Worm (Caenorhabditis elegans) whole organism, late embryonic: ENCODE results near the gene unc-1.
A peak's percentile ranks its signal among the peaks of the same experiment; 100 is the strongest.

ENCODE experiments used
- F13H6.1 ChIP-seq: sonication (generic microtip); optimal IDR thresholded peaks from 2 replicates; lab custom pipeline; 2016; ENCODE audit warnings: missing genetic modification characterization, missing compliant biosample characterization
- K02D7.2 ChIP-seq: sonication (generic microtip); optimal IDR thresholded peaks from 2 replicates; lab custom pipeline; 2017; ENCODE audit warnings: mild to moderate bottlenecking, missing genetic modification characterization, missing compliant biosample characterization
- T23F11.4 ChIP-seq: fragments of 200-800 bp; sonication (Bioruptor generic); optimal IDR thresholded peaks from 2 replicates; lab custom pipeline; 2018; ENCODE audit warnings: mild to moderate bottlenecking, missing genetic modification characterization, missing compliant biosample characterization
- Y22D7AL.16 ChIP-seq: sonication (generic microtip); optimal IDR thresholded peaks from 2 replicates; lab custom pipeline; 2016; ENCODE audit warnings: missing genetic modification characterization, missing compliant biosample characterization
- ama-1 ChIP-seq: fragments of 150-350 bp; optimal IDR thresholded peaks from 2 replicates; lab custom pipeline; 2014
- ceh-14 ChIP-seq: sonication (generic microtip); optimal IDR thresholded peaks from 2 replicates; lab custom pipeline; 2016; ENCODE audit warnings: missing genotype, missing genetic modification characterization, missing compliant biosample characterization
- ceh-22 ChIP-seq: sonication (generic microtip); optimal IDR thresholded peaks from 2 replicates; lab custom pipeline; 2017; ENCODE audit warnings: missing biosample characterization, missing genetic modification characterization
- ceh-30 ChIP-seq: fragments of 150-350 bp; optimal IDR thresholded peaks from 2 replicates; lab custom pipeline; 2014; ENCODE audit warnings: missing biosample characterization, missing genetic modification characterization
- ceh-31 ChIP-seq: sonication (generic microtip); optimal IDR thresholded peaks from 2 replicates; lab custom pipeline; 2016; ENCODE audit warnings: missing genetic modification characterization, missing compliant biosample characterization
- ceh-48 ChIP-seq: sonication (generic microtip); optimal IDR thresholded peaks from 2 replicates; lab custom pipeline; 2016; ENCODE audit warnings: missing genetic modification characterization, inconsistent platforms, missing compliant biosample characterization
- ceh-6 ChIP-seq: fragments of 200-800 bp; sonication (Bioruptor generic); optimal IDR thresholded peaks from 2 replicates; lab custom pipeline; 2018; ENCODE audit warnings: mild to moderate bottlenecking, missing genetic modification characterization, missing compliant biosample characterization
- ceh-9 ChIP-seq: sonication (generic microtip); optimal IDR thresholded peaks from 2 replicates; lab custom pipeline; 2016; ENCODE audit warnings: mild to moderate bottlenecking, missing genetic modification characterization, inconsistent platforms, missing compliant biosample characterization
- che-1 ChIP-seq: sonication (generic microtip); optimal IDR thresholded peaks from 2 replicates; lab custom pipeline; 2016; ENCODE audit warnings: mild to moderate bottlenecking, missing genetic modification characterization, missing compliant biosample characterization
- dve-1 ChIP-seq: sonication (generic microtip); optimal IDR thresholded peaks from 2 replicates; lab custom pipeline; 2017; ENCODE audit warnings: antibody characterized with exemption, mild to moderate bottlenecking, missing genetic modification characterization, missing compliant biosample characterization
- elt-2 ChIP-seq: sonication (generic microtip); optimal IDR thresholded peaks from 2 replicates; lab custom pipeline; 2016; ENCODE audit warnings: missing genetic modification reagents, missing genetic modification characterization, missing compliant biosample characterization
- elt-4 ChIP-seq: sonication (generic microtip); optimal IDR thresholded peaks from 2 replicates; lab custom pipeline; 2016; ENCODE audit warnings: missing genetic modification characterization, missing compliant biosample characterization
- fax-1 ChIP-seq: sonication (generic microtip); optimal IDR thresholded peaks from 2 replicates; lab custom pipeline; 2016; ENCODE audit warnings: missing genotype, missing genetic modification characterization, missing compliant biosample characterization
- fkh-6 ChIP-seq: sonication (generic microtip); optimal IDR thresholded peaks from 2 replicates; lab custom pipeline; 2016; ENCODE audit warnings: missing genetic modification characterization, missing compliant biosample characterization
- gmeb-2 ChIP-seq: sonication (generic microtip); optimal IDR thresholded peaks from 2 replicates; lab custom pipeline; 2016; ENCODE audit warnings: missing genetic modification characterization, inconsistent platforms, missing compliant biosample characterization
- hlh-13 ChIP-seq: fragments of 200-800 bp; sonication (Bioruptor generic); optimal IDR thresholded peaks from 2 replicates; lab custom pipeline; 2018; ENCODE audit warnings: mild to moderate bottlenecking, missing genetic modification characterization, missing compliant biosample characterization
- hlh-15 ChIP-seq: sonication (generic microtip); optimal IDR thresholded peaks from 2 replicates; lab custom pipeline; 2016; ENCODE audit warnings: missing genetic modification characterization, missing compliant biosample characterization
- hlh-30 ChIP-seq: sonication (generic microtip); optimal IDR thresholded peaks from 2 replicates; lab custom pipeline; 2017; ENCODE audit warnings: antibody characterized with exemption, missing genetic modification characterization, missing compliant biosample characterization; ENCODE audit not compliant: insufficient read depth
- hlh-6 ChIP-seq: sonication (generic microtip); optimal IDR thresholded peaks from 2 replicates; lab custom pipeline; 2016; ENCODE audit warnings: missing genotype, missing genetic modification characterization, missing compliant biosample characterization
- lim-6 ChIP-seq: sonication (generic microtip); optimal IDR thresholded peaks from 2 replicates; lab custom pipeline; 2016; ENCODE audit warnings: missing genetic modification characterization, missing compliant biosample characterization
- nfya-1 ChIP-seq: sonication (generic microtip); optimal IDR thresholded peaks from 2 replicates; lab custom pipeline; 2017; ENCODE audit warnings: missing genetic modification characterization, mild to moderate bottlenecking, missing compliant biosample characterization, antibody characterized with exemption, moderate library complexity
- nhr-11 ChIP-seq: fragments of 150-350 bp; optimal IDR thresholded peaks from 2 replicates; lab custom pipeline; 2014; ENCODE audit warnings: missing biosample characterization, missing genetic modification characterization
- nhr-232 ChIP-seq: sonication (generic microtip); optimal IDR thresholded peaks from 2 replicates; lab custom pipeline; 2016; ENCODE audit warnings: missing genetic modification characterization, missing compliant biosample characterization
- npax-4 ChIP-seq: sonication (generic microtip); optimal IDR thresholded peaks from 2 replicates; lab custom pipeline; 2016; ENCODE audit warnings: missing genetic modification characterization, missing compliant biosample characterization
- odd-2 ChIP-seq: sonication (generic microtip); optimal IDR thresholded peaks from 2 replicates; lab custom pipeline; 2017; ENCODE audit warnings: antibody characterized with exemption, mild to moderate bottlenecking, missing genetic modification characterization, missing compliant biosample characterization
- pat-9 ChIP-seq: fragments of 200-800 bp; sonication (Bioruptor generic); optimal IDR thresholded peaks from 2 replicates; lab custom pipeline; 2018; ENCODE audit warnings: mild to moderate bottlenecking, missing genetic modification characterization, moderate library complexity, missing compliant biosample characterization
- pax-1 ChIP-seq: fragments of 150-350 bp; optimal IDR thresholded peaks from 2 replicates; lab custom pipeline; 2014; ENCODE audit warnings: missing biosample characterization, missing genetic modification characterization
- pha-2 ChIP-seq: sonication (generic microtip); optimal IDR thresholded peaks from 2 replicates; lab custom pipeline; 2017; ENCODE audit warnings: mild to moderate bottlenecking, missing genetic modification characterization, missing compliant biosample characterization
- pha-4 ChIP-seq: fragments of 150-350 bp; optimal IDR thresholded peaks from 2 replicates; lab custom pipeline; 2018; ENCODE audit warnings: missing biosample characterization, missing genetic modification reagents, missing genetic modification characterization
- pqm-1 ChIP-seq: sonication (generic microtip); optimal IDR thresholded peaks from 2 replicates; lab custom pipeline; 2016; ENCODE audit warnings: missing genetic modification characterization, missing compliant biosample characterization
- pros-1 ChIP-seq: fragments of 150-350 bp; optimal IDR thresholded peaks from 2 replicates; lab custom pipeline; 2014; ENCODE audit warnings: missing biosample characterization, missing genetic modification reagents, missing genetic modification characterization
- rnt-1 ChIP-seq: sonication (generic microtip); optimal IDR thresholded peaks from 2 replicates; lab custom pipeline; 2016; ENCODE audit warnings: missing genetic modification characterization, missing compliant biosample characterization
- sox-2 ChIP-seq: fragments of 200-800 bp; sonication (Bioruptor generic); IDR thresholded peaks from 2 replicates; pipeline ENCODE4 v1.3.6; 2022; ENCODE audit warnings: missing genetic modification reagents, missing genetic modification characterization, missing compliant biosample characterization
- sox-4 ChIP-seq: sonication (generic microtip); optimal IDR thresholded peaks from 2 replicates; lab custom pipeline; 2017; ENCODE audit warnings: mild to moderate bottlenecking, missing genetic modification characterization, inconsistent platforms, missing compliant biosample characterization
- syd-9 ChIP-seq: sonication (generic microtip); optimal IDR thresholded peaks from 2 replicates; lab custom pipeline; 2016; ENCODE audit warnings: mild to moderate bottlenecking, missing genetic modification characterization, moderate library complexity, missing compliant biosample characterization
- tbx-2 ChIP-seq: sonication (generic microtip); optimal IDR thresholded peaks from 2 replicates; lab custom pipeline; 2016; ENCODE audit warnings: missing genetic modification characterization, missing compliant biosample characterization
- zip-5 ChIP-seq: sonication (generic microtip); optimal IDR thresholded peaks from 2 replicates; lab custom pipeline; 2016; ENCODE audit warnings: missing genetic modification characterization, missing compliant biosample characterization
- ztf-16 ChIP-seq: sonication (generic microtip); optimal IDR thresholded peaks from 2 replicates; lab custom pipeline; 2017; ENCODE audit warnings: missing genetic modification characterization, missing compliant biosample characterization

Gene unc-1

ce11 chrX:1093154-1093553, 30.9 kb upstream of the unc-1 start (continued):
- peak; percentile 55 for TF ChIP-seq pqm-1 (tag; lab: Kevin White, UChicago)
- peak; percentile 35 for TF ChIP-seq elt-2 (tag; lab: Kevin White, UChicago)
- no peak for TF ChIP-seq pat-9 (tag; lab: Kevin White, UChicago)
- peak; percentile 38 for TF ChIP-seq ztf-16 (tag; lab: Kevin White, UChicago)
- peak; percentile 85 for TF ChIP-seq tbx-2 (tag; lab: Kevin White, UChicago)
- TF ChIP-seq fkh-6 (tag; lab: Kevin White, UChicago), result peak; percentile 1
- TF ChIP-seq odd-2 (tag; lab: Kevin White, UChicago), result no peak
- peak; percentile 3 for TF ChIP-seq nhr-232 (tag; lab: Kevin White, UChicago)
- no peak for TF ChIP-seq ceh-48 (tag; lab: Kevin White, UChicago)
- TF ChIP-seq ceh-6 (GFP tag; lab: Kevin White, UChicago), result no peak
- no peak for TF ChIP-seq pha-4
- TF ChIP-seq ceh-30 (tag; lab: Kevin White, UChicago), result peak; percentile 59
- TF ChIP-seq elt-4, result no peak
- no peak for TF ChIP-seq npax-4 (tag; lab: Kevin White, UChicago)
- no peak for TF ChIP-seq pax-1 (tag; lab: Kevin White, UChicago)
- peak; percentile 66 for TF ChIP-seq ceh-14 (tag; lab: Kevin White, UChicago)
- no peak for TF ChIP-seq pha-2
- no peak for TF ChIP-seq zip-5 (tag; lab: Kevin White, UChicago)
- peak; percentile 79 for TF ChIP-seq pros-1 (tag; lab: Kevin White, UChicago)
- TF ChIP-seq hlh-6 (tag; lab: Kevin White, UChicago), result peak; percentile 71
- TF ChIP-seq rnt-1 (tag; lab: Kevin White, UChicago), result peak; percentile 70
- peak; percentile 51 for TF ChIP-seq sox-4
- TF ChIP-seq nhr-11 (tag; lab: Kevin White, UChicago), result no peak
- TF ChIP-seq hlh-13, result no peak
- TF ChIP-seq ceh-31 (tag; lab: Kevin White, UChicago), result peak; percentile 93
- no peak for TF ChIP-seq lim-6 (tag; lab: Kevin White, UChicago)
- no peak for TF ChIP-seq ceh-22 (tag; lab: Kevin White, UChicago)
- no peak for TF ChIP-seq Y22D7AL.16 (tag; lab: Kevin White, UChicago)
- no peak for TF ChIP-seq hlh-15 (tag; lab: Kevin White, UChicago)
- peak; percentile 51 for TF ChIP-seq syd-9 (tag; lab: Kevin White, UChicago)
- no peak for TF ChIP-seq K02D7.2 (tag; lab: Kevin White, UChicago)

- no peak for TF ChIP-seq hlh-15 (tag; lab: Kevin White, UChicago)
- TF ChIP-seq ceh-6 (GFP tag; lab: Kevin White, UChicago), result no peak
- TF ChIP-seq zip-5 (tag; lab: Kevin White, UChicago), result no peak
- no peak for TF ChIP-seq hlh-30
- no peak for TF ChIP-seq odd-2 (tag; lab: Kevin White, UChicago)
- TF ChIP-seq fkh-6 (tag; lab: Kevin White, UChicago), result no peak
- TF ChIP-seq ama-1 (lab: Kevin White, UChicago), result no peak
- TF ChIP-seq nfya-1 (tag; lab: Kevin White, UChicago), result no peak
- TF ChIP-seq F13H6.1 (tag; lab: Kevin White, UChicago), result no peak
- no peak for TF ChIP-seq hlh-6 (tag; lab: Kevin White, UChicago)
- no peak for TF ChIP-seq ceh-22 (tag; lab: Kevin White, UChicago)
- TF ChIP-seq pat-9 (tag; lab: Kevin White, UChicago), result no peak
Measured at ce11 chrX:1089676-1090075, 27.4 kb upstream of the unc-1 start.

DNA sequence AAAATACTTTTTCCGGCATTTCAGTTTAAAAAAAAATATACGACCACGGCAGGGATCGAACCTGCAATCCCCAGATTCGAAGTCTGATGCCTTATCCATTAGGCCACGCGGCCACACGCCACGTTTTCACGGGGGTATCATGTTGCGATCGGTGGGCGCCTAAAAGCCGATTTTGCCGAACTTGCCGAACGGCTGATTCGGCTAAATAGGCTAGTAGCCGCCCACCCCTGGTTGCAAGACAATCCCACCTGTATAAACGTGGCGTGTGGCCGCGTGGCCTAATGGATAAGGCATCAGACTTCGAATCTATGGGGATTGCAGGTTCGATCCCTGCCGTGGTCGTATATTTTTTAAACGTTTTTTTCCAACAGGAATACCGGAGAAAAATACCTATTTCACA, 26.9 kb upstream of the unc-1 start:
- TF ChIP-seq Y22D7AL.16 (tag; lab: Kevin White, UChicago) (no peak), sox-2 (no peak), fkh-6 (tag; lab: Kevin White, UChicago) (no peak), hlh-13 (no peak), ceh-6 (GFP tag; lab: Kevin White, UChicago) (no peak), ceh-30 (tag; lab: Kevin White, UChicago) (no peak), lim-6 (tag; lab: Kevin White, UChicago) (no peak), gmeb-2 (tag; lab: Kevin White, UChicago) (no peak), dve-1 (tag; lab: Kevin White, UChicago) (no peak), ceh-9 (tag; lab: Kevin White, UChicago) (no peak), hlh-15 (tag; lab: Kevin White, UChicago) (no peak), fax-1 (no peak), che-1 (tag; lab: Kevin White, UChicago) (no peak), F13H6.1 (tag; lab: Kevin White, UChicago) (no peak), syd-9 (tag; lab: Kevin White, UChicago) (no peak), tbx-2 (tag; lab: Kevin White, UChicago) (no peak), T23F11.4 (no peak), nfya-1 (tag; lab: Kevin White, UChicago) (no peak), elt-4 (no peak)
